Worm (Caenorhabditis elegans): Measurements from ENCODE around the gene col-91.
A peak's percentile ranks its signal among the peaks of the same experiment; 100 is the strongest.

Gene col-91

ce11 chrIII:8258045-8258444, 5.4 kb downstream of the col-91 start, which contains the start of gene ncr-2:
Gene ncr-2 (plus strand): TSS chrIII:8258345.
- TF ChIP-seq mep-1 (tag; optimal IDR thresholded peaks at IDR 0.05): no peak
- no peak for TF ChIP-seq unc-120 (tag; optimal IDR thresholded peaks at IDR 0.05; ENCODE audit: poor library complexity, severe bottlenecking)
- no peak for TF ChIP-seq ham-2 (GFP tag; optimal IDR thresholded peaks at IDR 0.05)
- no peak for TF ChIP-seq hlh-1 (tag; optimal IDR thresholded peaks at IDR 0.05)
- no peak for TF ChIP-seq nhr-12 (tag; optimal IDR thresholded peaks at IDR 0.05)
- TF ChIP-seq ceh-83 (GFP tag; optimal IDR thresholded peaks at IDR 0.05): no peak
- TF ChIP-seq elt-1 (tag; optimal IDR thresholded peaks at IDR 0.05; ENCODE audit: borderline replicate concordance, insufficient read depth): no peak
- no peak for TF ChIP-seq flh-1 (GFP tag; optimal IDR thresholded peaks at IDR 0.05)
- TF ChIP-seq lin-13 (tag; optimal IDR thresholded peaks at IDR 0.05): no peak
- no peak for TF ChIP-seq ceh-43 (GFP tag; optimal IDR thresholded peaks at IDR 0.05)
- TF ChIP-seq bed-3 (GFP tag; optimal IDR thresholded peaks at IDR 0.05): no peak
- no peak for TF ChIP-seq blmp-1 (tag; optimal IDR thresholded peaks at IDR 0.05)
- no peak for TF ChIP-seq nhr-2 (tag; optimal IDR thresholded peaks at IDR 0.05)
- no peak for TF ChIP-seq mab-5 (tag; optimal IDR thresholded peaks at IDR 0.05)
- no peak for TF ChIP-seq unc-62 (GFP tag; optimal IDR thresholded peaks at IDR 0.05)
- no peak for TF ChIP-seq elt-3 (tag; optimal IDR thresholded peaks at IDR 0.05)
- TF ChIP-seq nhr-76 (tag; optimal IDR thresholded peaks at IDR 0.05): no peak
- no peak for TF ChIP-seq snpc-4 (tag; optimal IDR thresholded peaks at IDR 0.05)

ce11 chrIII:8254938-8255337, 8.5 kb downstream of the col-91 start, which contains the start of gene F09G8.5:
Gene F09G8.5 (plus strand): TSS chrIII:8254975.
- TF ChIP-seq unc-39 (tag; optimal IDR thresholded peaks at IDR 0.05) (no peak), drap-1 (GFP tag; optimal IDR thresholded peaks at IDR 0.05) (no peak), cnd-1 (tag; optimal IDR thresholded peaks at IDR 0.05) (no peak), sptf-1 (tag; optimal IDR thresholded peaks at IDR 0.05) (no peak), lin-13 (tag; optimal IDR thresholded peaks at IDR 0.05) (no peak), mep-1 (tag; optimal IDR thresholded peaks at IDR 0.05) (no peak), ceh-83 (GFP tag; optimal IDR thresholded peaks at IDR 0.05) (no peak), elt-1 (tag; optimal IDR thresholded peaks at IDR 0.05; ENCODE audit: borderline replicate concordance, insufficient read depth) (no peak), pha-4 (tag; optimal IDR thresholded peaks at IDR 0.05) (no peak), nhr-237 (tag; optimal IDR thresholded peaks at IDR 0.05) (no peak), tbx-8 (GFP tag; optimal IDR thresholded peaks at IDR 0.05) (no peak), lsy-2 (tag; optimal IDR thresholded peaks at IDR 0.05) (no peak), unc-62 (GFP tag; optimal IDR thresholded peaks at IDR 0.05) (no peak), ceh-43 (GFP tag; optimal IDR thresholded peaks at IDR 0.05) (no peak), ztf-11 (tag; optimal IDR thresholded peaks at IDR 0.05) (no peak)

ce11 chrIII:8250007-8250683, 13.3 kb downstream of the col-91 start, which contains the start of gene knl-1:
Gene knl-1 (plus strand): TSS chrIII:8250632.
- TF ChIP-seq mab-5 (tag; optimal IDR thresholded peaks at IDR 0.05) (no peak), sem-2 (GFP tag; optimal IDR thresholded peaks at IDR 0.05) (peak; percentile 18), ces-1 (GFP tag; optimal IDR thresholded peaks at IDR 0.05) (peak; percentile 42), mep-1 (tag; optimal IDR thresholded peaks at IDR 0.05) (peak; percentile 68), unc-39 (tag; optimal IDR thresholded peaks at IDR 0.05) (no peak), unc-120 (tag; optimal IDR thresholded peaks at IDR 0.05; ENCODE audit: poor library complexity, severe bottlenecking) (no peak), drap-1 (GFP tag; optimal IDR thresholded peaks at IDR 0.05) (peak; percentile 30), lin-13 (tag; optimal IDR thresholded peaks at IDR 0.05) (peak; percentile 83), nhr-76 (tag; optimal IDR thresholded peaks at IDR 0.05) (no peak), nhr-28 (tag; optimal IDR thresholded peaks at IDR 0.05) (no peak), cnd-1 (tag; optimal IDR thresholded peaks at IDR 0.05) (peak; percentile 59), pha-4 (tag; optimal IDR thresholded peaks at IDR 0.05) (peak; percentile 32), ztf-11 (tag; optimal IDR thresholded peaks at IDR 0.05) (no peak), tbx-8 (GFP tag; optimal IDR thresholded peaks at IDR 0.05) (no peak), hlh-1 (tag; optimal IDR thresholded peaks at IDR 0.05) (peak; percentile 12), nhr-237 (tag; optimal IDR thresholded peaks at IDR 0.05) (peak; percentile 58), unc-62 (GFP tag; optimal IDR thresholded peaks at IDR 0.05) (no peak), ceh-83 (GFP tag; optimal IDR thresholded peaks at IDR 0.05) (no peak), ceh-43 (GFP tag; optimal IDR thresholded peaks at IDR 0.05) (no peak), bed-3 (GFP tag; optimal IDR thresholded peaks at IDR 0.05) (peak; percentile 19), lsy-2 (tag; optimal IDR thresholded peaks at IDR 0.05) (peak; percentile 80)

- TF ChIP-seq elt-3 (tag; optimal IDR thresholded peaks at IDR 0.05) (no peak), drap-1 (GFP tag; optimal IDR thresholded peaks at IDR 0.05) (no peak), bed-3 (GFP tag; optimal IDR thresholded peaks at IDR 0.05) (no peak), elt-1 (tag; optimal IDR thresholded peaks at IDR 0.05; ENCODE audit: borderline replicate concordance, insufficient read depth) (no peak), mls-2 (tag; optimal IDR thresholded peaks at IDR 0.05) (no peak), zip-8 (tag; optimal IDR thresholded peaks at IDR 0.05) (no peak), mep-1 (tag; optimal IDR thresholded peaks at IDR 0.05) (no peak), ceh-39 (tag; optimal IDR thresholded peaks at IDR 0.05) (no peak), cnd-1 (tag; optimal IDR thresholded peaks at IDR 0.05) (no peak), nhr-2 (tag; optimal IDR thresholded peaks at IDR 0.05) (no peak), mab-5 (tag; optimal IDR thresholded peaks at IDR 0.05) (no peak), pha-4 (tag; optimal IDR thresholded peaks at IDR 0.05) (no peak), ceh-83 (GFP tag; optimal IDR thresholded peaks at IDR 0.05) (no peak)
Measured at ce11 chrIII:8249381-8249780, 14.1 kb downstream of the col-91 start, which contains the start of the genes C02F5.10 and C02F5.2. Gene C02F5.10 (minus strand): TSS chrIII:8249481. Gene C02F5.2 (plus strand): TSS chrIII:8249619.
